Worm (Caenorhabditis elegans): ENCODE results near the gene R05D3.9.

Gene R05D3.9

DNA sequence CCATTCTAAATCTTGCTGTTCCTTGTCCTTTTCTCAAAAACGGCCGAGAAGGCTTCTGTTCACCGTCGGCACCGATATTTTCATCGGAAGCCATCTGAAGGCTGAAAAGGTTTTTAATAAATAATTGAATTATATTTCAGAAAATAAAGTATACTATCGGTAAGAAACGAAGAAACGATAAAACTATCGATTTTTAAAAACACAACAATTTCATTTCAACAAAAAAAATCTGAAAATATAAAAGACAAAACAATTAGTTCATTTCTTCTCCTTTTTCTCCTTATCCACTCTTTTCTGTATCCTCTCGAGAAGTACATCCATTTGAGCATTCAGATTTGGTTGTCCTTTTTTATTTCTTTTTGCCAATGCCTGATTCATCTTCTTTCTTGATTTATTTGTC, 50.0 kb downstream of the R05D3.9 start, which contains the start of gene sas-4:
Gene sas-4, minus strand, starts transcription at position 101 of the 400 bp plus-strand sequence.
- no peak for TF ChIP-seq dmd-6 (GFP tag; IDR thresholded peaks at IDR 0.05)
- no peak for TF ChIP-seq snpc-4 (tag; optimal IDR thresholded peaks at IDR 0.05)
- TF ChIP-seq Y75B8A.6 (GFP tag; IDR thresholded peaks at IDR 0.05): no peak
